Worm (Caenorhabditis elegans): ENCODE results near the gene egl-4.

DNA sequence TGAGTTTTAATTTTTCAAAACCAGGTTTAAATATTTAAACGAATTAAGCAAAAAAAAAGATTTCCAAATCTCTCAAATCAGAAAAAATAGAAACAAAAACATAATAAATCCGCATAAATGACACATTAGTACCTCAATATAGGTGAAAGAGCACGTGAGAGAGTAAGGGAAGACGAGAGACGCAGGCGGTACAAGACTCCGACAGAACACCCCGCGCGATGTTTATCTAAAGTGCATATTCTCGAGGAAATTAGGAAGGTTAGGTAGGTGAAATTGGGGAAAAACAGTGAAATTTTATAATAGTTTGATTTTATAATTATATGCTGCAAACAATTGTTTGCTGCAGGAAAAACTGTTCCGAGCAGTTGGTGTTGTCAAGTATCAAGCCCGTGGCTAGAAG, 43.3 kb upstream of the egl-4 start:
- peak; percentile 28 for TF ChIP-seq him-1 (tag; optimal IDR thresholded peaks at IDR 0.05)
- no peak for TF ChIP-seq W03F9.2 (tag; optimal IDR thresholded peaks at IDR 0.05)

All from whole organism, L4/young adult.